Worm (Caenorhabditis elegans) whole organism, L4 larva: ENCODE data around the gene R02F11.1.

ENCODE experiments used
- attf-4 ChIP-seq: sonication (generic microtip); optimal IDR thresholded peaks from 3 replicates; lab custom pipeline; 2017; ENCODE audit warnings: missing biosample characterization, missing genetic modification characterization
- dpl-1 ChIP-seq: fragments of 150-350 bp; optimal IDR thresholded peaks from 2 replicates; lab custom pipeline; 2014; ENCODE audit warnings: missing biosample characterization, missing genetic modification reagents, missing genetic modification characterization
- ztf-7 ChIP-seq: fragments of 150-350 bp; optimal IDR thresholded peaks from 2 replicates; lab custom pipeline; 2014; ENCODE audit warnings: missing biosample characterization, missing genetic modification characterization

ce11 chrV:4790368-4790767 is 10.5 kb upstream of the R02F11.1 start, which contains the start of gene R02F11.12:
- TF ChIP-seq attf-4 (no peak), dpl-1 (GFP tag; lab: Kevin White, UChicago) (no peak), ztf-7 (no peak)
